Fruit fly (Drosophila melanogaster) Kc167 (cell line): ENCODE results near the gene for.

Experiments
- h ChIP-seq: fragments of >200 bp; optimal IDR thresholded peaks from 3 replicates; lab custom pipeline; 2018; ENCODE audit warnings: missing external identifiers
- insv ChIP-seq: fragments of >200 bp; optimal IDR thresholded peaks from 3 replicates; lab custom pipeline; 2018; ENCODE audit warnings: missing external identifiers

dm6 chr2L:3605673-3606072 is 51.1 kb downstream of the for start:
- TF ChIP-seq insv (lab: Kevin White, UChicago) (no peak), h (no peak)
